Fruit fly (Drosophila melanogaster): ENCODE measurements around the gene nebu.

Gene nebu

DNA sequence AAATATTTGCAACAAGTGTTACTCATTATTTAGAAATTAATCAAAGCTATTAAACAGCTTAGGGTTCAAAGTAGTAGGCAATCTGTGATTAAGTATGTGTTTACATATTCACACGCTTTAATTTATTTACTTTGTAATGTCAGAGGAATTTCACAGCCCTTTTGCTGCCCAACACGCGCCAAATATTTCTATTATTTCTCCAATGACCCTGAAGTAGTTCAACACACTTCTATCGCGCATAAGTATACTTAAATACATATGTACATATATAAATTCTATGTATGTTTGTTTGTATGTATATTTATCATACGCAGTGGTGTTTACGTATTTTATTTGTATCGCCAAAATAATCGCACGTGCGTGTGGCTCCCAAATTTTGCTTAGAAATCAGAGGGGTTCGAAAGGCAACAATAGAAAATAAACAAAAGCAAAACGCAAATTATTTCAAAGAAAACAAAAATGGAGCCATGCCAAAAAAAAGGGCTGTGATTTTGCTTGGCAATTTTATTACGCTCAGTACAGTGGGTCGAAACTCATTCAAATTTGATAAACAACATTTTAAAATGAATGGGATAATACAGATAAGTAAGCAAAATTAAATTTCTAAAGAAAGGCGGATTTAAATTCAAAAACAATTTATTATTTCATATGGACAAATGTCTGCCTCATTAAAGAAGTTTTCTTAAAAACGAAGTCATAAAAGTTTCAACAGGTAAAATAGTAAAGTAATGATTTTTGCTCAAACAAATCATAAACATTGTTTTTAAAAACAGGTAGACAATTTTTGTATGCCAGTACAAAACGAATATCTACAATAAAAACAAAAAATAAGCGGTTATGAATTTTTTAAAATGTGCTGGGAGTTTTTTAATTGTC is 39.5 kb downstream of the nebu start (continued):
- TF ChIP-seq ewg (GFP tag; optimal IDR thresholded peaks at IDR 0.05) (no peak), CG31441 (GFP tag; IDR thresholded peaks at IDR 0.05) (peak; percentile 38; the same call in 1 of the 2 replicates), pzg (GFP tag; optimal IDR thresholded peaks at IDR 0.05) (no peak), CG7928 (GFP tag; optimal IDR thresholded peaks at IDR 0.05) (peak; percentile 52), mirr (GFP tag; optimal IDR thresholded peaks at IDR 0.05) (peak; percentile 36), CG15479 (GFP tag; optimal IDR thresholded peaks at IDR 0.05) (no peak), pita (GFP tag; optimal IDR thresholded peaks at IDR 0.05) (no peak), CG17568 (GFP tag; optimal IDR thresholded peaks at IDR 0.05) (no peak), crc (GFP tag; optimal IDR thresholded peaks at IDR 0.05) (peak; percentile 55), Vsx1 (GFP tag; optimal IDR thresholded peaks at IDR 0.05) (no peak), Dp (GFP tag; optimal IDR thresholded peaks at IDR 0.05) (no peak), Dad (GFP tag; optimal IDR thresholded peaks at IDR 0.05) (no peak), exex (tag; optimal IDR thresholded peaks at IDR 0.05) (peak; percentile 9), CG8388 (GFP tag; optimal IDR thresholded peaks at IDR 0.05) (peak; percentile 46), Mad (GFP tag; optimal IDR thresholded peaks at IDR 0.05) (no peak), CG9215 (GFP tag; IDR thresholded peaks at IDR 0.05) (no peak; the same call in 1 of the 2 replicates), gcm2 (GFP tag; optimal IDR thresholded peaks at IDR 0.05) (no peak), CG17612 (GFP tag; IDR thresholded peaks at IDR 0.05) (no peak), tll (GFP tag; optimal IDR thresholded peaks at IDR 0.05) (no peak), Sox100B (GFP tag; optimal IDR thresholded peaks at IDR 0.05) (peak; percentile 24), CG3065 (GFP tag; optimal IDR thresholded peaks at IDR 0.05) (no peak), Ets65A (GFP tag) (no peak), zen (tag; optimal IDR thresholded peaks at IDR 0.05) (peak; percentile 3), YL-1 (GFP tag; optimal IDR thresholded peaks at IDR 0.05) (no peak), CG7372 (GFP tag; IDR thresholded peaks at IDR 0.05) (no peak), Hmr (GFP tag; optimal IDR thresholded peaks at IDR 0.05) (peak; percentile 66), CG9797 (GFP tag; optimal IDR thresholded peaks at IDR 0.05) (no peak), CG4854 (GFP tag; optimal IDR thresholded peaks at IDR 0.05) (no peak), CG9932 (GFP tag; IDR thresholded peaks at IDR 0.05) (peak; percentile 70), Ravus (GFP tag; IDR thresholded peaks at IDR 0.05) (no peak), vnd (GFP tag; IDR thresholded peaks at IDR 0.05; ENCODE audit: partially characterized antibody) (no peak), Bteb2 (GFP tag; optimal IDR thresholded peaks at IDR 0.05) (peak; percentile 62), sens (GFP tag) (peak; percentile 84), toy (GFP tag; IDR thresholded peaks at IDR 0.05) (no peak), CG7963 (GFP tag; IDR thresholded peaks at IDR 0.05; ENCODE audit: partially characterized antibody) (no peak), CG34376 (GFP tag; optimal IDR thresholded peaks at IDR 0.05) (no peak), Asciz (GFP tag; optimal IDR thresholded peaks at IDR 0.05) (peak; percentile 41), CG16815 (GFP tag; optimal IDR thresholded peaks at IDR 0.05) (peak; percentile 36), croc (GFP tag; conservative IDR thresholded peaks at IDR 0.05) (no peak), tap (tag; optimal IDR thresholded peaks at IDR 0.05) (peak; percentile 37), ro (GFP tag; IDR thresholded peaks at IDR 0.05) (no peak), CG7987 (GFP tag; optimal IDR thresholded peaks at IDR 0.05) (no peak), CG12391 (tag; optimal IDR thresholded peaks at IDR 0.05) (peak; percentile 61), her (GFP tag; optimal IDR thresholded peaks at IDR 0.05) (peak; percentile 6), Neu2 (GFP tag; optimal IDR thresholded peaks at IDR 0.05; ENCODE audit: borderline replicate concordance) (no peak), Adf1 (GFP tag; IDR thresholded peaks at IDR 0.05) (no peak), CG17912 (GFP tag; optimal IDR thresholded peaks at IDR 0.05) (no peak), maf-S (GFP tag; optimal IDR thresholded peaks at IDR 0.05) (peak; percentile 38), Med (GFP tag) (no peak)
